Worm (Caenorhabditis elegans): ENCODE measurements around the gene srd-41.

DNA sequence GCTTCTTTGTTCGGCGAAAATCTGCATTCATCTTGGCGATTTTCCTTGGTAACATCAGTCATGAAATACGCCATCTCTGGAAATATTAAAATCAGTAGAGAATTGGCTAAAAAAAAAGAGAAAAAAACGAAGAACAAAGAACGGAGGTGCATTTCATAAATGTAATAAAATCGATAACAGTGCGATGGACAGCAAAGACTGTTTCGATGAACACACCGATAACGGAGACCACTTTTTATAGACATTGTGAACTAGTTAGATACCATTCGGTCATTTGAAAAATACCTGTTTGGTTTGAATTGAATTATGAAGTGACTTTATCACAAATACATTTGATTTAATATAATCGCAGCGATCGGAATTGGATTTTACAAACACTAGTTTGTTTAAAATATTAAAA lies 26.3 kb downstream of the srd-41 start, which contains the start of gene F42F12.4:
- TF ChIP-seq flt-1 (GFP tag; IDR thresholded peaks at IDR 0.05) (no peak), sea-1 (GFP tag; conservative IDR thresholded peaks at IDR 0.05) (no peak), ama-1 (optimal IDR thresholded peaks at IDR 0.05) (no peak), hnd-1 (tag; optimal IDR thresholded peaks at IDR 0.05) (no peak), tra-4 (tag; optimal IDR thresholded peaks at IDR 0.05) (no peak)
